Worm (Caenorhabditis elegans): ENCODE measurements around the gene C46C2.5.
A peak's percentile ranks its signal among the peaks of the same experiment; 100 is the strongest.

The C46C2.5 gene

DNA sequence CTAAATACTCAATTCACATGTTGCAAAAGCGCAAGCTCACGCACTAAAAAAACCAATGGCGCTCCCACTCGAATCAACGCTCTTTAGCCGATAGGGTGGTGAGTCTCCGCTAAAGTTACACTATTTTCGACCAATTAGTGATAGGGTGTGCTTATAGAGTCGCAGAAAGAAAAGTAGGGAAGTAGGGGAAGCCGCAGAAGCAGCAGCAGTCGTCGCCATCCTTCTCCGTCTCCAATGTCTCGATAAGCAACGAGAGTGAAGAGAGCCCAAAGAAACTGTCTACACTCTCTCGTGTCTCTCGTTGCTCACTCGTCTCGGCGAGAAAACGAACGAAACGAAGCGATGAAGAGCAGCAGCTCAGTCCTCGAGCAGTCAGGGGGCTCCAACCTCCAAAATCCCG, 4.3 kb upstream of the C46C2.5 start (continued):
- TF ChIP-seq ceh-8 (GFP tag; optimal IDR thresholded peaks at IDR 0.05) (peak; percentile 29), unc-98 (GFP tag; IDR thresholded peaks at IDR 0.05) (no peak), unc-30 (tag; optimal IDR thresholded peaks at IDR 0.05) (no peak), mef-2 (tag; optimal IDR thresholded peaks at IDR 0.05) (peak; percentile 41), lin-13 (GFP tag; optimal IDR thresholded peaks at IDR 0.05) (no peak), ceh-63 (GFP tag; optimal IDR thresholded peaks at IDR 0.05) (no peak), nhr-84 (tag; optimal IDR thresholded peaks at IDR 0.05) (no peak), mdl-1 (tag; optimal IDR thresholded peaks at IDR 0.05) (peak in 1 of 2 experiments; percentile 62), lir-3 (tag; optimal IDR thresholded peaks at IDR 0.05; ENCODE audit: poor library complexity) (peak; percentile 16), ces-1 (GFP tag; optimal IDR thresholded peaks at IDR 0.05) (peak; percentile 30), F16B12.6 (tag; optimal IDR thresholded peaks at IDR 0.05) (no peak), tbx-2 (tag; optimal IDR thresholded peaks at IDR 0.05) (peak; percentile 77), mab-9 (GFP tag; IDR thresholded peaks at IDR 0.05) (no peak), elt-2 (tag; optimal IDR thresholded peaks at IDR 0.05) (peak; percentile 8), pax-3 (tag; optimal IDR thresholded peaks at IDR 0.05) (no peak), ets-5 (GFP tag; IDR thresholded peaks at IDR 0.05) (no peak), snpc-4 (tag; optimal IDR thresholded peaks at IDR 0.05) (peak; percentile 56), sup-37 (GFP tag; optimal IDR thresholded peaks at IDR 0.05) (no peak), pqm-1 (tag; optimal IDR thresholded peaks at IDR 0.05) (no peak), unc-86 (tag; optimal IDR thresholded peaks at IDR 0.05) (peak; percentile 77), lin-14 (GFP tag; optimal IDR thresholded peaks at IDR 0.05) (peak; percentile 93), lin-35 (GFP tag; optimal IDR thresholded peaks at IDR 0.05) (peak; percentile 23 to 60), swsn-7 (tag; optimal IDR thresholded peaks at IDR 0.05) (peak; percentile 54), nhr-12 (tag; optimal IDR thresholded peaks at IDR 0.05) (no peak), nhr-11 (tag; optimal IDR thresholded peaks at IDR 0.05) (no peak), tlp-1 (tag; optimal IDR thresholded peaks at IDR 0.05) (no peak), C34B4.2 (tag; optimal IDR thresholded peaks at IDR 0.05) (no peak), pag-3 (tag; optimal IDR thresholded peaks at IDR 0.05; ENCODE audit: borderline replicate concordance, insufficient read depth) (no peak), jun-1 (tag; optimal IDR thresholded peaks at IDR 0.05) (peak; percentile 72), hpl-2 (GFP tag; optimal IDR thresholded peaks at IDR 0.05) (no peak), nhr-237 (tag; optimal IDR thresholded peaks at IDR 0.05) (no peak), Y116A8C.19 (tag; optimal IDR thresholded peaks at IDR 0.05; ENCODE audit: borderline replicate concordance) (no peak), ztf-11 (tag; optimal IDR thresholded peaks at IDR 0.05) (no peak), nhr-20 (tag; optimal IDR thresholded peaks at IDR 0.05) (peak; percentile 65), ceh-88 (GFP tag; IDR thresholded peaks at IDR 0.05) (no peak)

DNA sequence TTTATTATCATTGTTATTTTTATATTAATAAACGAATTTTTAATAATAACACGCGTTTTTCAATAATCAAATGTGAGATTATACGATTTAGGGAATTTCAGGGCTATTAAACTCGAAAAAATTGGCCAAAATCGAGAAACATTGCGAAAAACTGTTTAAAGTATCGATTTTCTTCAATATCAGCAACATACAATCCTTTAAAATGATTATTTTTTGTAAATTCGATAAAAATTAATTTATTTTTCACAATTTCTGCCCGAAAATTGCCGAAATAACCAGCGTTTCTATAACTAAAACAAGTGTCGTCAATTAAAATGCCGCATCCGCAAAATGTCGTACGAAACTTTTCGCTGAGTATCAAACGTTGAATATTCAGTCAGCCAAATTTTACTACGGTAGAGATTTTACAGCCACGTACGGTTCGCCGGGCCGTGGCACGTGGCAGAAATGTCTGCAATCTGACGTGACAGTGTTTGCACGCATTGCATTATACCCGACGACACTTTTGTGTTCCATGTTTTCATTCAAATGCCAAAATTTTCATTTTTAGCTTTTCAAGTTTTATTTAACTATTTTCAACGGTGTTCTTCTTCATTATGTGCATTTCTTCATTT, 3.7 kb upstream of the C46C2.5 start:
- peak; percentile 10 to 18 for TF ChIP-seq efl-1 (optimal IDR thresholded peaks at IDR 0.05)
- TF ChIP-seq efl-1 (GFP tag; optimal IDR thresholded peaks at IDR 0.05 in 1 of 2), result peak in 1 of 2 experiments; percentile 95
- peak; percentile 22 for TF ChIP-seq nhr-20 (tag; optimal IDR thresholded peaks at IDR 0.05)
- peak; percentile 82 for TF ChIP-seq nhr-85 (tag)
- peak; percentile 82 for TF ChIP-seq isw-1 (GFP tag; IDR thresholded peaks at IDR 0.05)
- peak; percentile 22 to 51 for TF ChIP-seq lsy-2 (tag; optimal IDR thresholded peaks at IDR 0.05)
- TF ChIP-seq lin-14 (GFP tag; optimal IDR thresholded peaks at IDR 0.05), result peak; percentile 23
- TF ChIP-seq mab-9 (GFP tag; IDR thresholded peaks at IDR 0.05), result peak; percentile 93
- TF ChIP-seq unc-98 (GFP tag; IDR thresholded peaks at IDR 0.05), result peak; percentile 8; the same call in 1 of the 2 replicates
- peak; percentile 10 for TF ChIP-seq pax-3 (tag; optimal IDR thresholded peaks at IDR 0.05)
- TF ChIP-seq rnt-1 (tag; optimal IDR thresholded peaks at IDR 0.05), result peak; percentile 30
- TF ChIP-seq nhr-19 (GFP tag; conservative IDR thresholded peaks at IDR 0.05), result peak; percentile 95
- TF ChIP-seq grh-1 (GFP tag; IDR thresholded peaks at IDR 0.05), result peak; percentile 99
- peak; percentile 53 for TF ChIP-seq nhr-90 (tag; optimal IDR thresholded peaks at IDR 0.05; ENCODE audit: poor library complexity)
- peak; percentile 86 for TF ChIP-seq ceh-88 (GFP tag; IDR thresholded peaks at IDR 0.05)
- TF ChIP-seq lin-35 (GFP tag; optimal IDR thresholded peaks at IDR 0.05), result peak in 1 of 2 experiments; percentile 20
- TF ChIP-seq F16B12.6 (tag; optimal IDR thresholded peaks at IDR 0.05), result peak; percentile 73
- peak; percentile 46 for TF ChIP-seq nhr-71 (tag; optimal IDR thresholded peaks at IDR 0.05)

Data from whole organism, L1 larva.